Worm (Caenorhabditis elegans) whole organism, early embryonic: Measurements from ENCODE around the gene ceh-28.

Source experiments
- B0310.2 ChIP-seq: sonication (generic microtip); optimal IDR thresholded peaks from 2 replicates; lab custom pipeline; 2016; ENCODE audit warnings: mild to moderate bottlenecking, missing genetic modification characterization, missing compliant biosample characterization
- F13C5.2 ChIP-seq: sonication (generic microtip); optimal IDR thresholded peaks from 2 replicates; lab custom pipeline; 2017; ENCODE audit warnings: mild to moderate bottlenecking, missing genetic modification characterization, inconsistent platforms, missing compliant biosample characterization
- aly-1 ChIP-seq: sonication (generic microtip); optimal IDR thresholded peaks from 2 replicates; lab custom pipeline; 2016; ENCODE audit warnings: missing genetic modification characterization, missing compliant biosample characterization
- ama-1 ChIP-seq: fragments of 150-350 bp; optimal IDR thresholded peaks from 2 replicates; lab custom pipeline; 2014
- ceh-13 ChIP-seq: fragments of 200-800 bp; sonication (Bioruptor generic); optimal IDR thresholded peaks from 2 replicates; lab custom pipeline; 2018; ENCODE audit warnings: mild to moderate bottlenecking, missing genetic modification characterization, missing compliant biosample characterization
- ceh-36 ChIP-seq: sonication (generic microtip); optimal IDR thresholded peaks from 2 replicates; lab custom pipeline; 2016; ENCODE audit warnings: missing genetic modification characterization, inconsistent platforms, missing compliant biosample characterization
- ets-7 ChIP-seq: sonication (generic microtip); optimal IDR thresholded peaks from 2 replicates; lab custom pipeline; 2016; ENCODE audit warnings: missing genotype, missing genetic modification characterization, missing compliant biosample characterization
- flt-1 ChIP-seq: fragments of 200-800 bp; sonication (Bioruptor generic); IDR thresholded peaks from 2 replicates; pipeline ENCODE4 v1.3.6; 2022; ENCODE audit warnings: missing genetic modification characterization, missing compliant biosample characterization
- hmbx-1 ChIP-seq: sonication (generic microtip); optimal IDR thresholded peaks from 2 replicates; lab custom pipeline; 2016; ENCODE audit warnings: mild to moderate bottlenecking, missing genetic modification characterization, missing compliant biosample characterization
- hmg-4 ChIP-seq: fragments of 200-800 bp; sonication (Bioruptor generic); optimal IDR thresholded peaks from 2 replicates; lab custom pipeline; 2018; ENCODE audit warnings: mild to moderate bottlenecking, missing genetic modification characterization, missing compliant biosample characterization
- hnd-1 ChIP-seq: sonication (generic microtip); optimal IDR thresholded peaks from 2 replicates; lab custom pipeline; 2016; ENCODE audit warnings: missing genetic modification characterization, missing compliant biosample characterization
- pes-1 ChIP-seq: fragments of 200-800 bp; sonication (Bioruptor generic); IDR thresholded peaks from 2 replicates; pipeline ENCODE4 v1.3.6; 2022; ENCODE audit warnings: missing genetic modification reagents, missing genetic modification characterization, missing compliant biosample characterization
- scrt-1 ChIP-seq: fragments of 200-800 bp; sonication (Bioruptor generic); IDR thresholded peaks from 2 replicates; pipeline ENCODE4 v1.3.6; 2022; ENCODE audit warnings: missing genetic modification characterization, missing compliant biosample characterization
- sea-1 ChIP-seq: fragments of 200-800 bp; sonication (Bioruptor generic); conservative IDR thresholded peaks from 2 replicates; pipeline ENCODE4 v1.3.6; 2022; ENCODE audit warnings: missing genetic modification characterization, missing compliant biosample characterization
- tbx-11 ChIP-seq: fragments of 200-800 bp; sonication (Bioruptor generic); IDR thresholded peaks from 2 replicates; pipeline ENCODE4 v1.3.6; 2022; ENCODE audit warnings: missing genetic modification characterization, missing compliant biosample characterization
- tbx-37 ChIP-seq: fragments of 200-800 bp; sonication (Bioruptor generic); conservative IDR thresholded peaks from 2 replicates; pipeline ENCODE4 v1.3.6; 2022; ENCODE audit warnings: missing genetic modification reagents, missing genetic modification characterization, missing compliant biosample characterization
- tra-4 ChIP-seq: sonication (generic microtip); optimal IDR thresholded peaks from 2 replicates; lab custom pipeline; 2017; ENCODE audit warnings: missing genetic modification characterization, missing compliant biosample characterization

ceh-28 gene

DNA sequence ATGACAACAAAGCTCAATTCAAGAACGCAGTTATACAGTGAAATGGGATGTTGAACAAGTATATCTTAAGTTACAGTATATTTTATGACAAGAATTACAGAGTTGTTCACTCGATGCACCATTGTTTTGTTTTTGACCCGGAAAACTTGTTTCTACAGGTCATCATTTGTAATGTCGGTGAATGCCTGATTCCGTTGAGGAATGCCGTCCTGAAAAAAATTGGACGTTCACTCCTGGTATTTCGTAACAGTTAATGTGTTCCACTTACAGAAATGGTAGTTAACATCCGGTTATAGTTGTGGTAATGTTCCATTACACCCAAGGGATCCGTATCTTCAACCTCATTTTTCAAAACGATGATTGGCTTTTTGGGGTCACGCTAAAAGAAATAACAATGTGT is 41.9 kb downstream of the ceh-28 start:
- no peak for TF ChIP-seq F13C5.2
- no peak for TF ChIP-seq scrt-1 (GFP tag; lab: Robert Waterston, UW)
- no peak for TF ChIP-seq B0310.2
- TF ChIP-seq ceh-36: no peak
- TF ChIP-seq tbx-11 (GFP tag; lab: Robert Waterston, UW): no peak
- TF ChIP-seq pes-1 (GFP tag; lab: Robert Waterston, UW): no peak
- TF ChIP-seq ceh-13 (GFP tag; lab: Kevin White, UChicago): no peak
- no peak for TF ChIP-seq tra-4
- no peak for TF ChIP-seq hmbx-1 (tag; lab: Kevin White, UChicago)
- TF ChIP-seq flt-1 (GFP tag; lab: Robert Waterston, UW): no peak
- no peak for TF ChIP-seq ama-1 (lab: Kevin White, UChicago)

ce11 chrX:13119900-13120299 is 45.4 kb downstream of the ceh-28 start:
- TF ChIP-seq aly-1 (tag; lab: Kevin White, UChicago) (no peak), tra-4 (no peak), ceh-13 (GFP tag; lab: Kevin White, UChicago) (no peak), ceh-36 (no peak), B0310.2 (no peak), pes-1 (GFP tag; lab: Robert Waterston, UW) (no peak), ama-1 (lab: Kevin White, UChicago) (no peak), F13C5.2 (no peak), tbx-11 (GFP tag; lab: Robert Waterston, UW) (no peak), hmbx-1 (tag; lab: Kevin White, UChicago) (no peak), hnd-1 (tag; lab: Kevin White, UChicago) (no peak), tbx-37 (GFP tag; lab: Robert Waterston, UW) (no peak), scrt-1 (GFP tag; lab: Robert Waterston, UW) (no peak), sea-1 (GFP tag; lab: Robert Waterston, UW) (no peak)

- no peak for TF ChIP-seq ama-1 (lab: Kevin White, UChicago)
- TF ChIP-seq B0310.2: peak; percentile 93
- peak; percentile 74 for TF ChIP-seq hnd-1 (tag; lab: Kevin White, UChicago)
- TF ChIP-seq aly-1 (tag; lab: Kevin White, UChicago): peak; percentile 96
- TF ChIP-seq tbx-11 (GFP tag; lab: Robert Waterston, UW): peak; percentile 98
- peak; percentile 92 for TF ChIP-seq ets-7
- peak; percentile 96 for TF ChIP-seq ceh-36
- peak; percentile 98 for TF ChIP-seq scrt-1 (GFP tag; lab: Robert Waterston, UW)
- TF ChIP-seq pes-1 (GFP tag; lab: Robert Waterston, UW): peak; percentile 98
- peak; percentile 99 for TF ChIP-seq hmg-4 (GFP tag; lab: Kevin White, UChicago)
- TF ChIP-seq tbx-37 (GFP tag; lab: Robert Waterston, UW): peak; percentile 95
- peak; percentile 93 for TF ChIP-seq F13C5.2
- TF ChIP-seq hmbx-1 (tag; lab: Kevin White, UChicago): peak; percentile 86
- peak; percentile 99 for TF ChIP-seq flt-1 (GFP tag; lab: Robert Waterston, UW)
- peak; percentile 89 for TF ChIP-seq tra-4
- peak; percentile 98 for TF ChIP-seq sea-1 (GFP tag; lab: Robert Waterston, UW)
- peak; percentile 97 for TF ChIP-seq ceh-13 (GFP tag; lab: Kevin White, UChicago)
Measured at ce11 chrX:13121104-13121503, 46.6 kb downstream of the ceh-28 start.

- TF ChIP-seq B0310.2: no peak
- no peak for TF ChIP-seq pes-1 (GFP tag; lab: Robert Waterston, UW)
- no peak for TF ChIP-seq ceh-36
- no peak for TF ChIP-seq aly-1 (tag; lab: Kevin White, UChicago)
- TF ChIP-seq F13C5.2: no peak
- no peak for TF ChIP-seq ceh-13 (GFP tag; lab: Kevin White, UChicago)
- no peak for TF ChIP-seq scrt-1 (GFP tag; lab: Robert Waterston, UW)
- TF ChIP-seq hnd-1 (tag; lab: Kevin White, UChicago): no peak
- TF ChIP-seq sea-1 (GFP tag; lab: Robert Waterston, UW): no peak
- TF ChIP-seq tra-4: no peak
Measured at ce11 chrX:13122191-13122590, 47.7 kb downstream of the ceh-28 start, which contains the start of gene snx-17. snx-17 (minus strand) TSS chrX:13122291.
